Worm (Caenorhabditis elegans) whole organism, dauer: ENCODE data around the gene mltn-9.

Experiments
- unc-62 ChIP-seq: sonication (generic microtip); optimal IDR thresholded peaks from 2 replicates; lab custom pipeline; 2017; ENCODE audit warnings: missing biosample characterization, missing genetic modification reagents, missing genetic modification characterization

mltn-9 gene

ce11 chrII:14672095-14672494, 56.3 kb downstream of the mltn-9 start:
- TF ChIP-seq unc-62 (GFP tag; lab: Kevin White, UChicago), result no peak
